Worm (Caenorhabditis elegans) whole organism, L1 larva: Measurements from ENCODE around the gene srt-50.

ENCODE experiments used
- C04F5.9 ChIP-seq: sonication (generic microtip); optimal IDR thresholded peaks from 2 replicates; lab custom pipeline; 2016; ENCODE audit warnings: missing genetic modification characterization, missing compliant biosample characterization
- C34B4.2 ChIP-seq: sonication (generic microtip); optimal IDR thresholded peaks from 2 replicates; lab custom pipeline; 2017; ENCODE audit warnings: mild to moderate bottlenecking, missing genetic modification characterization, missing compliant biosample characterization
- F16B12.6 ChIP-seq: fragments of 150-350 bp; optimal IDR thresholded peaks from 2 replicates; lab custom pipeline; 2014; ENCODE audit warnings: missing biosample characterization, missing genetic modification characterization
- Y116A8C.19 ChIP-seq: sonication (generic microtip); optimal IDR thresholded peaks from 2 replicates; lab custom pipeline; 2016; ENCODE audit warnings: missing compliant biosample characterization, missing genetic modification characterization, borderline replicate concordance
- aha-1 ChIP-seq: fragments of 150-350 bp; optimal IDR thresholded peaks from 2 replicates; lab custom pipeline; 2014; ENCODE audit warnings: missing biosample characterization, missing genetic modification characterization
- alr-1 ChIP-seq: fragments of 200-800 bp; sonication (Bioruptor generic); optimal IDR thresholded peaks from 2 replicates; lab custom pipeline; 2018; ENCODE audit warnings: borderline replicate concordance, mild to moderate bottlenecking, missing genetic modification characterization, missing compliant biosample characterization
- ceh-63 ChIP-seq: fragments of 200-800 bp; sonication (Bioruptor generic); optimal IDR thresholded peaks from 2 replicates; lab custom pipeline; 2018; ENCODE audit warnings: mild to moderate bottlenecking, missing genetic modification characterization, missing compliant biosample characterization
- ceh-8 ChIP-seq: fragments of 200-800 bp; sonication (Bioruptor generic); optimal IDR thresholded peaks from 2 replicates; lab custom pipeline; 2018; ENCODE audit warnings: mild to moderate bottlenecking, missing genetic modification characterization, moderate library complexity, missing compliant biosample characterization
- ceh-82 ChIP-seq, 3 experiments: fragments of 150-350 bp in 1 of 3; sonication (generic microtip) in 2 of 3; optimal IDR thresholded peaks; 2 replicates each; lab custom pipeline; 2014 to 2017; ENCODE audit warnings: missing biosample characterization in 3 of 3, missing genetic modification characterization in 3 of 3
- dpl-1 ChIP-seq, 3 experiments: fragments of 150-350 bp in 2 of 3; sonication (generic microtip) in 1 of 3; optimal IDR thresholded peaks; 2 replicates each; lab custom pipeline; 2014 to 2017; ENCODE audit warnings: missing biosample characterization in 3 of 3, missing genetic modification characterization in 3 of 3, missing genetic modification reagents in 3 of 3
- dsc-1 ChIP-seq: sonication (generic microtip); optimal IDR thresholded peaks from 2 replicates; lab custom pipeline; 2016; ENCODE audit warnings: mild to moderate bottlenecking, missing genetic modification characterization, missing compliant biosample characterization
- efl-1 ChIP-seq, 4 experiments: fragments of 150-350 bp; optimal IDR thresholded peaks in 3 of 4; peaks in 1 of 4; 1 replicate in 1 of 4; 2 replicates in 3 of 4; lab custom pipeline; 2014; ENCODE audit warnings: missing biosample characterization in 2 of 4, missing genetic modification characterization in 2 of 4, missing genetic modification reagents in 2 of 4
- efl-3 ChIP-seq: fragments of 200-800 bp; sonication (Bioruptor generic); optimal IDR thresholded peaks from 2 replicates; lab custom pipeline; 2018; ENCODE audit warnings: mild to moderate bottlenecking, missing genetic modification characterization, missing compliant biosample characterization
- fkh-10 ChIP-seq: sonication (generic microtip); optimal IDR thresholded peaks from 2 replicates; lab custom pipeline; 2017; ENCODE audit warnings: missing biosample characterization, missing genetic modification reagents, missing genetic modification characterization
- fkh-8 ChIP-seq: sonication (generic microtip); optimal IDR thresholded peaks from 2 replicates; lab custom pipeline; 2016; ENCODE audit warnings: mild to moderate bottlenecking, missing genetic modification characterization, missing compliant biosample characterization
- fos-1 ChIP-seq: fragments of 150-350 bp; optimal IDR thresholded peaks from 2 replicates; lab custom pipeline; 2014; ENCODE audit warnings: missing biosample characterization, missing genetic modification characterization
- grh-1 ChIP-seq: fragments of 200-800 bp; sonication (Bioruptor generic); IDR thresholded peaks from 2 replicates; pipeline ENCODE4 v1.3.6; 2022; ENCODE audit warnings: missing genetic modification reagents, missing genetic modification characterization, missing compliant biosample characterization
- hlh-17 ChIP-seq: fragments of 200-800 bp; sonication (Bioruptor generic); optimal IDR thresholded peaks from 2 replicates; lab custom pipeline; 2018; ENCODE audit warnings: missing genetic modification characterization, mild to moderate bottlenecking, missing compliant biosample characterization, moderate library complexity, borderline replicate concordance
- isw-1 ChIP-seq: fragments of 200-800 bp; sonication (Bioruptor generic); IDR thresholded peaks from 2 replicates; pipeline ENCODE4 v1.3.6; 2022; ENCODE audit warnings: missing genetic modification characterization, missing compliant biosample characterization
- jun-1 ChIP-seq: fragments of 150-350 bp; optimal IDR thresholded peaks from 2 replicates; lab custom pipeline; 2014; ENCODE audit warnings: missing biosample characterization, missing genetic modification reagents, missing genetic modification characterization
- lin-35 ChIP-seq, 2 experiments: fragments of 150-350 bp; optimal IDR thresholded peaks; 2 replicates each; lab custom pipeline; 2014; ENCODE audit warnings: missing biosample characterization in 2 of 2, missing genetic modification characterization in 2 of 2, missing genetic modification reagents in 2 of 2
- lir-3 ChIP-seq: sonication (generic microtip); optimal IDR thresholded peaks from 2 replicates; lab custom pipeline; 2016; ENCODE audit warnings: mild to moderate bottlenecking, missing genetic modification characterization, moderate library complexity, missing compliant biosample characterization; ENCODE audit not compliant: poor library complexity
- mab-9 ChIP-seq: fragments of 200-800 bp; sonication (Bioruptor generic); IDR thresholded peaks from 2 replicates; pipeline ENCODE4 v1.3.6; 2022; ENCODE audit warnings: missing genetic modification reagents, missing genetic modification characterization, missing compliant biosample characterization
- mdl-1 ChIP-seq, 2 experiments: fragments of 150-350 bp; optimal IDR thresholded peaks; 2 replicates each; lab custom pipeline; 2014 to 2017; ENCODE audit warnings: missing biosample characterization in 2 of 2, missing genetic modification characterization in 2 of 2, inconsistent platforms in 1 of 2
- mef-2 ChIP-seq: fragments of 150-350 bp; optimal IDR thresholded peaks from 2 replicates; lab custom pipeline; 2014; ENCODE audit warnings: missing biosample characterization, missing genetic modification characterization
- mep-1 ChIP-seq: fragments of 150-350 bp; optimal IDR thresholded peaks from 2 replicates; lab custom pipeline; 2014; ENCODE audit warnings: missing biosample characterization, missing genetic modification characterization
- nhr-11 ChIP-seq: fragments of 150-350 bp; optimal IDR thresholded peaks from 2 replicates; lab custom pipeline; 2014; ENCODE audit warnings: missing biosample characterization, missing genetic modification characterization
- nhr-19 ChIP-seq: fragments of 200-800 bp; sonication (Bioruptor generic); conservative IDR thresholded peaks from 2 replicates; pipeline ENCODE4 v1.3.6; 2022; ENCODE audit warnings: missing genetic modification characterization, missing compliant biosample characterization
- nhr-20 ChIP-seq: sonication (generic microtip); optimal IDR thresholded peaks from 2 replicates; lab custom pipeline; 2016; ENCODE audit warnings: mild to moderate bottlenecking, missing genetic modification characterization, missing compliant biosample characterization
- nhr-28 ChIP-seq: fragments of 150-350 bp; optimal IDR thresholded peaks from 2 replicates; lab custom pipeline; 2014; ENCODE audit warnings: missing biosample characterization, missing genetic modification characterization
- nhr-47 ChIP-seq: sonication (generic microtip); optimal IDR thresholded peaks from 2 replicates; lab custom pipeline; 2016; ENCODE audit warnings: mild to moderate bottlenecking, missing genetic modification characterization, moderate library complexity, missing compliant biosample characterization
- nhr-76 ChIP-seq: sonication (generic microtip); optimal IDR thresholded peaks from 2 replicates; lab custom pipeline; 2017; ENCODE audit warnings: missing biosample characterization, missing genetic modification characterization
- nhr-77 ChIP-seq: fragments of 150-350 bp; optimal IDR thresholded peaks from 2 replicates; lab custom pipeline; 2014; ENCODE audit warnings: missing biosample characterization, missing genetic modification characterization
- nhr-84 ChIP-seq: sonication (generic microtip); optimal IDR thresholded peaks from 2 replicates; lab custom pipeline; 2017; ENCODE audit warnings: missing biosample characterization, missing genetic modification characterization
- pag-3 ChIP-seq: sonication (generic microtip); optimal IDR thresholded peaks from 2 replicates; lab custom pipeline; 2017; ENCODE audit warnings: missing genetic modification characterization, mild to moderate bottlenecking, missing compliant biosample characterization, antibody characterized with exemption, borderline replicate concordance; ENCODE audit not compliant: insufficient read depth
- pqm-1 ChIP-seq: sonication (generic microtip); optimal IDR thresholded peaks from 3 replicates; lab custom pipeline; 2017; ENCODE audit warnings: missing biosample characterization, missing genetic modification characterization
- snpc-4 ChIP-seq: fragments of 150-350 bp; optimal IDR thresholded peaks from 2 replicates; lab custom pipeline; 2014; ENCODE audit warnings: missing biosample characterization, missing genetic modification characterization
- snu-23 ChIP-seq: sonication (generic microtip); optimal IDR thresholded peaks from 2 replicates; lab custom pipeline; 2016; ENCODE audit warnings: missing genetic modification characterization, missing compliant biosample characterization
- tbx-2 ChIP-seq: sonication (generic microtip); optimal IDR thresholded peaks from 2 replicates; lab custom pipeline; 2016; ENCODE audit warnings: missing genetic modification characterization, missing compliant biosample characterization
- unc-86 ChIP-seq: sonication (generic microtip); optimal IDR thresholded peaks from 2 replicates; lab custom pipeline; 2016; ENCODE audit warnings: missing genetic modification characterization, missing compliant biosample characterization
- zag-1 ChIP-seq: fragments of 150-350 bp; optimal IDR thresholded peaks from 2 replicates; lab custom pipeline; 2014; ENCODE audit warnings: missing biosample characterization, missing genetic modification characterization
- zip-4 ChIP-seq: fragments of 200-800 bp; sonication (Bioruptor generic); optimal IDR thresholded peaks from 2 replicates; lab custom pipeline; 2018; ENCODE audit warnings: mild to moderate bottlenecking, missing genetic modification characterization, moderate library complexity, missing compliant biosample characterization
- ztf-4 ChIP-seq: fragments of 150-350 bp; optimal IDR thresholded peaks from 2 replicates; lab custom pipeline; 2014; ENCODE audit warnings: missing biosample characterization, missing genetic modification characterization

Gene srt-50

ce11 chrIV:15025384-15025783 lies 49.1 kb upstream of the srt-50 start, which contains the start of gene fcd-2 (continued):
- no peak for TF ChIP-seq mef-2 (tag; lab: Kevin White, UChicago)
- TF ChIP-seq efl-1 (optimal IDR thresholded peaks at IDR 0.05; lab: Kevin White, UChicago), result peak; percentile 92 to 94
- peak; percentile 91 to 99 for TF ChIP-seq efl-1 (GFP tag; optimal IDR thresholded peaks at IDR 0.05 in 1 of 2; lab: Kevin White, UChicago)
- TF ChIP-seq ztf-4, result no peak
- peak; percentile 58 for TF ChIP-seq F16B12.6 (tag; lab: Kevin White, UChicago)
- no peak for TF ChIP-seq grh-1 (GFP tag; lab: Robert Waterston, UW)
- TF ChIP-seq nhr-84, result no peak
- TF ChIP-seq pag-3, result no peak
- TF ChIP-seq lin-35 (GFP tag; optimal IDR thresholded peaks at IDR 0.05; lab: Kevin White, UChicago), result peak; percentile 89 to 95
- TF ChIP-seq dsc-1, result peak; percentile 0
- TF ChIP-seq C34B4.2 (tag; lab: Kevin White, UChicago), result no peak
- no peak for TF ChIP-seq nhr-11 (tag; lab: Kevin White, UChicago)
- no peak for TF ChIP-seq mab-9 (GFP tag; lab: Robert Waterston, UW)
- no peak for TF ChIP-seq C04F5.9 (tag; lab: Kevin White, UChicago)
- peak; percentile 34 for TF ChIP-seq nhr-20 (tag; lab: Kevin White, UChicago)
- no peak for TF ChIP-seq fos-1
- TF ChIP-seq zip-4, result no peak
- no peak for TF ChIP-seq mdl-1 (tag; optimal IDR thresholded peaks at IDR 0.05; lab: Kevin White, UChicago)
- no peak for TF ChIP-seq pqm-1 (tag; lab: Kevin White, UChicago)
- TF ChIP-seq alr-1 (tag; lab: Kevin White, UChicago), result no peak
- no peak for TF ChIP-seq hlh-17 (GFP tag; lab: Kevin White, UChicago)
- TF ChIP-seq nhr-28, result no peak
- peak; percentile 10 for TF ChIP-seq nhr-77 (tag; lab: Kevin White, UChicago)
- TF ChIP-seq snpc-4 (tag; lab: Kevin White, UChicago), result peak; percentile 8
- TF ChIP-seq unc-86 (tag; lab: Kevin White, UChicago), result no peak
- peak in 2 of 3 experiments; percentile 25 to 55 for TF ChIP-seq ceh-82 (tag; optimal IDR thresholded peaks at IDR 0.05; lab: Kevin White, UChicago)
- TF ChIP-seq zag-1, result no peak
- no peak for TF ChIP-seq nhr-19 (GFP tag; lab: Robert Waterston, UW)
- no peak for TF ChIP-seq jun-1 (tag; lab: Kevin White, UChicago)
- TF ChIP-seq ceh-8 (GFP tag; lab: Kevin White, UChicago), result no peak
- peak; percentile 79 for TF ChIP-seq mep-1
- peak; percentile 58 for TF ChIP-seq snu-23 (GFP tag; lab: Kevin White, UChicago)
- TF ChIP-seq efl-3 (GFP tag; lab: Kevin White, UChicago), result no peak
- TF ChIP-seq fkh-8, result peak; percentile 6
- TF ChIP-seq tbx-2 (tag; lab: Kevin White, UChicago), result peak; percentile 7
- no peak for TF ChIP-seq nhr-76
- no peak for TF ChIP-seq ceh-63 (GFP tag; lab: Kevin White, UChicago)
- TF ChIP-seq isw-1 (GFP tag; lab: Robert Waterston, UW), result no peak
- TF ChIP-seq lir-3 (tag; lab: Kevin White, UChicago), result no peak
- peak; percentile 56 for TF ChIP-seq nhr-47 (tag; lab: Kevin White, UChicago)
- peak; percentile 89 to 93 (median 89) for TF ChIP-seq dpl-1 (GFP tag; optimal IDR thresholded peaks at IDR 0.05; lab: Kevin White, UChicago)
- no peak for TF ChIP-seq fkh-10 (GFP tag; lab: Kevin White, UChicago)
- TF ChIP-seq aha-1 (tag; lab: Kevin White, UChicago), result no peak
- TF ChIP-seq Y116A8C.19 (tag; lab: Kevin White, UChicago), result no peak
